Fruit fly (Drosophila melanogaster) whole organism, pupa: Measurements from ENCODE around the gene CG31675.
A peak's percentile ranks its signal among the peaks of the same experiment; 100 is the strongest.

ENCODE experiments used
- CG10348 ChIP-seq: fragments of 200-800 bp; sonication (Bioruptor generic); IDR thresholded peaks from 2 replicates; pipeline ENCODE4 v1.3.6; 2022; ENCODE audit warnings: missing biosample characterization, missing genetic modification characterization
- CG14655 ChIP-seq: fragments of 200-800 bp; sonication (Bioruptor generic); optimal IDR thresholded peaks from 3 replicates; lab custom pipeline; 2017; ENCODE audit warnings: mild to moderate bottlenecking, missing biosample characterization, missing genetic modification reagents, missing genetic modification characterization
- CG32121 ChIP-seq: fragments of 200-800 bp; sonication (Bioruptor generic); IDR thresholded peaks from 2 replicates; pipeline ENCODE4 v1.3.6; 2022; ENCODE audit warnings: missing biosample characterization, missing genetic modification characterization
- CG34367 ChIP-seq: fragments of 200-800 bp; sonication (Bioruptor generic); optimal IDR thresholded peaks from 2 replicates; lab custom pipeline; 2018; ENCODE audit warnings: missing biosample characterization, mild to moderate bottlenecking, missing genetic modification characterization
- CG8301 ChIP-seq: fragments of 200-800 bp; sonication (Bioruptor generic); optimal IDR thresholded peaks from 2 replicates; lab custom pipeline; 2018; ENCODE audit warnings: missing biosample characterization, mild to moderate bottlenecking, missing genetic modification characterization
- CG9948 ChIP-seq: fragments of 200-800 bp; sonication (Bioruptor generic); optimal IDR thresholded peaks from 2 replicates; lab custom pipeline; 2018; ENCODE audit warnings: missing biosample characterization, mild to moderate bottlenecking, missing genetic modification characterization, moderate library complexity
- Pif1A ChIP-seq: fragments of 200-800 bp; sonication (Bioruptor generic); optimal IDR thresholded peaks from 3 replicates; lab custom pipeline; 2016; ENCODE audit warnings: missing biosample characterization, missing genetic modification characterization
- fd96Ca ChIP-seq: fragments of 200-800 bp; sonication (Bioruptor generic); IDR thresholded peaks from 3 replicates; pipeline ENCODE4 v1.3.6; 2022; ENCODE audit warnings: missing biosample characterization, missing genetic modification characterization
- gl ChIP-seq: fragments of 200-800 bp; sonication (Bioruptor generic); optimal IDR thresholded peaks from 2 replicates; lab custom pipeline; 2018; ENCODE audit warnings: missing biosample characterization, mild to moderate bottlenecking, missing genetic modification characterization
- rn ChIP-seq: fragments of 200-800 bp; sonication (Bioruptor generic); IDR thresholded peaks from 2 replicates; pipeline ENCODE4 v1.3.6; 2022; ENCODE audit warnings: missing biosample characterization, missing genetic modification characterization

dm6 chr2L:20889857-20890606, 22.5 kb downstream of the CG31675 start:
- TF ChIP-seq CG34367 (no peak), Pif1A (no peak), rn (no peak), gl (tag; lab: Kevin White, UChicago) (no peak), CG14655 (GFP tag; lab: Kevin White, UChicago) (no peak), CG8301 (tag; lab: Kevin White, UChicago) (peak; percentile 2), CG32121 (GFP tag; lab: Robert Waterston, UW) (peak; percentile 65), CG10348 (GFP tag; lab: Robert Waterston, UW) (no peak), fd96Ca (GFP tag; lab: Robert Waterston, UW) (0 out of 3 replicates have a peak, but pooled peaks have one; percentile 32), CG9948 (tag; lab: Kevin White, UChicago) (no peak)
